Worm (Caenorhabditis elegans): ENCODE results near the gene T24C2.3.

ce11 chrX:14535913-14536312, 7.4 kb upstream of the T24C2.3 start:
- no peak for TF ChIP-seq zag-1 (tag; optimal IDR thresholded peaks at IDR 0.05)
- TF ChIP-seq hlh-11 (tag; optimal IDR thresholded peaks at IDR 0.05): peak; percentile 28
- TF ChIP-seq nhr-237 (tag; optimal IDR thresholded peaks at IDR 0.05): no peak
- TF ChIP-seq ces-1 (GFP tag; optimal IDR thresholded peaks at IDR 0.05): no peak
- TF ChIP-seq unc-39 (tag; optimal IDR thresholded peaks at IDR 0.05): no peak
- TF ChIP-seq egl-27 (tag; optimal IDR thresholded peaks at IDR 0.05): no peak
- TF ChIP-seq lin-15B (tag; optimal IDR thresholded peaks at IDR 0.05): no peak
- no peak for TF ChIP-seq ztf-11 (tag; optimal IDR thresholded peaks at IDR 0.05)
- no peak for TF ChIP-seq nhr-28 (tag; optimal IDR thresholded peaks at IDR 0.05)
- TF ChIP-seq ama-1 (optimal IDR thresholded peaks at IDR 0.05): no peak

Data from whole organism, L4 larva.